Worm (Caenorhabditis elegans) whole organism, late embryonic: ENCODE data around the gene fbxa-82.

Source experiments
- C08G9.2 ChIP-seq: sonication (generic microtip); optimal IDR thresholded peaks from 2 replicates; lab custom pipeline; 2016; ENCODE audit warnings: mild to moderate bottlenecking, missing genetic modification characterization, moderate library complexity, missing compliant biosample characterization
- F13H6.1 ChIP-seq: sonication (generic microtip); optimal IDR thresholded peaks from 2 replicates; lab custom pipeline; 2016; ENCODE audit warnings: missing genetic modification characterization, missing compliant biosample characterization
- K02D7.2 ChIP-seq: sonication (generic microtip); optimal IDR thresholded peaks from 2 replicates; lab custom pipeline; 2017; ENCODE audit warnings: mild to moderate bottlenecking, missing genetic modification characterization, missing compliant biosample characterization
- K09A11.1 ChIP-seq: sonication (generic microtip); optimal IDR thresholded peaks from 2 replicates; lab custom pipeline; 2017; ENCODE audit warnings: antibody characterized with exemption, mild to moderate bottlenecking, missing genetic modification characterization, missing compliant biosample characterization; ENCODE audit not compliant: insufficient read depth
- Y22D7AL.16 ChIP-seq: sonication (generic microtip); optimal IDR thresholded peaks from 2 replicates; lab custom pipeline; 2016; ENCODE audit warnings: missing genetic modification characterization, missing compliant biosample characterization
- ahr-1 ChIP-seq: sonication (generic microtip); optimal IDR thresholded peaks from 2 replicates; lab custom pipeline; 2016; ENCODE audit warnings: missing genetic modification characterization, missing compliant biosample characterization
- ceh-14 ChIP-seq: sonication (generic microtip); optimal IDR thresholded peaks from 2 replicates; lab custom pipeline; 2016; ENCODE audit warnings: missing genotype, missing genetic modification characterization, missing compliant biosample characterization
- ceh-18 ChIP-seq: sonication (generic microtip); optimal IDR thresholded peaks from 2 replicates; lab custom pipeline; 2016; ENCODE audit warnings: missing genetic modification characterization, missing compliant biosample characterization
- ceh-19 ChIP-seq: fragments of 200-800 bp; sonication (Bioruptor generic); optimal IDR thresholded peaks from 2 replicates; lab custom pipeline; 2018; ENCODE audit warnings: mild to moderate bottlenecking, missing genetic modification characterization, missing compliant biosample characterization
- ceh-2 ChIP-seq: sonication (generic microtip); optimal IDR thresholded peaks from 2 replicates; lab custom pipeline; 2016; ENCODE audit warnings: missing genotype, missing genetic modification characterization, missing compliant biosample characterization
- ceh-22 ChIP-seq: sonication (generic microtip); optimal IDR thresholded peaks from 2 replicates; lab custom pipeline; 2017; ENCODE audit warnings: missing biosample characterization, missing genetic modification characterization
- ceh-31 ChIP-seq: sonication (generic microtip); optimal IDR thresholded peaks from 2 replicates; lab custom pipeline; 2016; ENCODE audit warnings: missing genetic modification characterization, missing compliant biosample characterization
- ceh-34 ChIP-seq: sonication (generic microtip); optimal IDR thresholded peaks from 2 replicates; lab custom pipeline; 2016; ENCODE audit warnings: mild to moderate bottlenecking, missing genetic modification characterization, missing compliant biosample characterization
- ceh-45 ChIP-seq: fragments of 200-800 bp; sonication (Bioruptor generic); IDR thresholded peaks from 2 replicates; pipeline ENCODE4 v1.3.6; 2022; ENCODE audit warnings: missing genetic modification reagents, missing genetic modification characterization, missing compliant biosample characterization
- ceh-48 ChIP-seq: sonication (generic microtip); optimal IDR thresholded peaks from 2 replicates; lab custom pipeline; 2016; ENCODE audit warnings: missing genetic modification characterization, inconsistent platforms, missing compliant biosample characterization
- che-1 ChIP-seq: sonication (generic microtip); optimal IDR thresholded peaks from 2 replicates; lab custom pipeline; 2016; ENCODE audit warnings: mild to moderate bottlenecking, missing genetic modification characterization, missing compliant biosample characterization
- dmd-4 ChIP-seq: sonication (generic microtip); optimal IDR thresholded peaks from 2 replicates; lab custom pipeline; 2016; ENCODE audit warnings: borderline replicate concordance, missing genetic modification characterization, missing compliant biosample characterization
- dve-1 ChIP-seq: sonication (generic microtip); optimal IDR thresholded peaks from 2 replicates; lab custom pipeline; 2017; ENCODE audit warnings: antibody characterized with exemption, mild to moderate bottlenecking, missing genetic modification characterization, missing compliant biosample characterization
- elt-2 ChIP-seq: sonication (generic microtip); optimal IDR thresholded peaks from 2 replicates; lab custom pipeline; 2016; ENCODE audit warnings: missing genetic modification reagents, missing genetic modification characterization, missing compliant biosample characterization
- elt-4 ChIP-seq: sonication (generic microtip); optimal IDR thresholded peaks from 2 replicates; lab custom pipeline; 2016; ENCODE audit warnings: missing genetic modification characterization, missing compliant biosample characterization
- eyg-1 ChIP-seq: sonication (generic microtip); optimal IDR thresholded peaks from 2 replicates; lab custom pipeline; 2016; ENCODE audit warnings: missing genotype, missing genetic modification characterization, missing compliant biosample characterization
- fax-1 ChIP-seq: sonication (generic microtip); optimal IDR thresholded peaks from 2 replicates; lab custom pipeline; 2016; ENCODE audit warnings: missing genotype, missing genetic modification characterization, missing compliant biosample characterization
- fkh-10 ChIP-seq: fragments of 150-350 bp; optimal IDR thresholded peaks from 2 replicates; lab custom pipeline; 2014; ENCODE audit warnings: missing biosample characterization, missing genetic modification reagents, missing genetic modification characterization
- fkh-6 ChIP-seq: sonication (generic microtip); optimal IDR thresholded peaks from 2 replicates; lab custom pipeline; 2016; ENCODE audit warnings: missing genetic modification characterization, missing compliant biosample characterization
- gmeb-2 ChIP-seq: sonication (generic microtip); optimal IDR thresholded peaks from 2 replicates; lab custom pipeline; 2016; ENCODE audit warnings: missing genetic modification characterization, inconsistent platforms, missing compliant biosample characterization
- hlh-15 ChIP-seq: sonication (generic microtip); optimal IDR thresholded peaks from 2 replicates; lab custom pipeline; 2016; ENCODE audit warnings: missing genetic modification characterization, missing compliant biosample characterization
- hlh-30 ChIP-seq: sonication (generic microtip); optimal IDR thresholded peaks from 2 replicates; lab custom pipeline; 2017; ENCODE audit warnings: antibody characterized with exemption, missing genetic modification characterization, missing compliant biosample characterization; ENCODE audit not compliant: insufficient read depth
- hlh-6 ChIP-seq: sonication (generic microtip); optimal IDR thresholded peaks from 2 replicates; lab custom pipeline; 2016; ENCODE audit warnings: missing genotype, missing genetic modification characterization, missing compliant biosample characterization
- hlh-8 ChIP-seq: sonication (generic microtip); optimal IDR thresholded peaks from 2 replicates; lab custom pipeline; 2016; ENCODE audit warnings: missing genotype, missing genetic modification characterization, missing compliant biosample characterization
- lin-11 ChIP-seq: fragments of 200-800 bp; sonication (Bioruptor generic); optimal IDR thresholded peaks from 2 replicates; lab custom pipeline; 2018; ENCODE audit warnings: mild to moderate bottlenecking, missing genetic modification characterization, missing compliant biosample characterization
- mec-3 ChIP-seq: sonication (generic microtip); optimal IDR thresholded peaks from 2 replicates; lab custom pipeline; 2016; ENCODE audit warnings: borderline replicate concordance, missing genetic modification characterization, missing compliant biosample characterization
- nfya-1 ChIP-seq: sonication (generic microtip); optimal IDR thresholded peaks from 2 replicates; lab custom pipeline; 2017; ENCODE audit warnings: missing genetic modification characterization, mild to moderate bottlenecking, missing compliant biosample characterization, antibody characterized with exemption, moderate library complexity
- npax-4 ChIP-seq: sonication (generic microtip); optimal IDR thresholded peaks from 2 replicates; lab custom pipeline; 2016; ENCODE audit warnings: missing genetic modification characterization, missing compliant biosample characterization
- pax-1 ChIP-seq: fragments of 150-350 bp; optimal IDR thresholded peaks from 2 replicates; lab custom pipeline; 2014; ENCODE audit warnings: missing biosample characterization, missing genetic modification characterization
- pros-1 ChIP-seq: fragments of 150-350 bp; optimal IDR thresholded peaks from 2 replicates; lab custom pipeline; 2014; ENCODE audit warnings: missing biosample characterization, missing genetic modification reagents, missing genetic modification characterization
- ref-2 ChIP-seq: sonication (generic microtip); optimal IDR thresholded peaks from 2 replicates; lab custom pipeline; 2016; ENCODE audit warnings: missing genetic modification characterization, missing compliant biosample characterization
- rnt-1 ChIP-seq: sonication (generic microtip); optimal IDR thresholded peaks from 2 replicates; lab custom pipeline; 2016; ENCODE audit warnings: missing genetic modification characterization, missing compliant biosample characterization
- sdc-2 ChIP-seq: sonication (generic microtip); optimal IDR thresholded peaks from 2 replicates; lab custom pipeline; 2016; ENCODE audit warnings: missing genotype, missing genetic modification characterization, missing compliant biosample characterization
- sox-2 ChIP-seq: fragments of 200-800 bp; sonication (Bioruptor generic); IDR thresholded peaks from 2 replicates; pipeline ENCODE4 v1.3.6; 2022; ENCODE audit warnings: missing genetic modification reagents, missing genetic modification characterization, missing compliant biosample characterization
- sox-4 ChIP-seq: sonication (generic microtip); optimal IDR thresholded peaks from 2 replicates; lab custom pipeline; 2017; ENCODE audit warnings: mild to moderate bottlenecking, missing genetic modification characterization, inconsistent platforms, missing compliant biosample characterization
- syd-9 ChIP-seq: sonication (generic microtip); optimal IDR thresholded peaks from 2 replicates; lab custom pipeline; 2016; ENCODE audit warnings: mild to moderate bottlenecking, missing genetic modification characterization, moderate library complexity, missing compliant biosample characterization
- tbx-2 ChIP-seq: sonication (generic microtip); optimal IDR thresholded peaks from 2 replicates; lab custom pipeline; 2016; ENCODE audit warnings: missing genetic modification characterization, missing compliant biosample characterization
- tbx-7 ChIP-seq: sonication (generic microtip); optimal IDR thresholded peaks from 2 replicates; lab custom pipeline; 2016; ENCODE audit warnings: missing genotype, missing genetic modification characterization, missing compliant biosample characterization
- unc-3 ChIP-seq, 2 experiments: fragments of 200-800 bp in 1 of 2; sonication (Bioruptor generic) in 1 of 2; sonication (generic microtip) in 1 of 2; conservative IDR thresholded peaks in 1 of 2; optimal IDR thresholded peaks in 1 of 2; 2 replicates each; pipeline versions ENCODE4 v1.3.6 to Lab custom; 2016 to 2022; ENCODE audit warnings: missing compliant biosample characterization in 2 of 2, missing genetic modification characterization in 2 of 2, missing genetic modification reagents in 1 of 2
- unc-42 ChIP-seq: sonication (generic microtip); optimal IDR thresholded peaks from 2 replicates; lab custom pipeline; 2016; ENCODE audit warnings: missing genotype, missing genetic modification characterization, missing compliant biosample characterization
- unc-55 ChIP-seq: sonication (generic microtip); optimal IDR thresholded peaks from 2 replicates; lab custom pipeline; 2017; ENCODE audit warnings: missing biosample characterization, missing genetic modification reagents, missing genetic modification characterization
- unc-86 ChIP-seq: sonication (generic microtip); optimal IDR thresholded peaks from 2 replicates; lab custom pipeline; 2016; ENCODE audit warnings: missing genetic modification characterization, missing compliant biosample characterization
- zip-5 ChIP-seq: sonication (generic microtip); optimal IDR thresholded peaks from 2 replicates; lab custom pipeline; 2016; ENCODE audit warnings: missing genetic modification characterization, missing compliant biosample characterization
- ztf-16 ChIP-seq: sonication (generic microtip); optimal IDR thresholded peaks from 2 replicates; lab custom pipeline; 2017; ENCODE audit warnings: missing genetic modification characterization, missing compliant biosample characterization

The fbxa-82 gene

DNA sequence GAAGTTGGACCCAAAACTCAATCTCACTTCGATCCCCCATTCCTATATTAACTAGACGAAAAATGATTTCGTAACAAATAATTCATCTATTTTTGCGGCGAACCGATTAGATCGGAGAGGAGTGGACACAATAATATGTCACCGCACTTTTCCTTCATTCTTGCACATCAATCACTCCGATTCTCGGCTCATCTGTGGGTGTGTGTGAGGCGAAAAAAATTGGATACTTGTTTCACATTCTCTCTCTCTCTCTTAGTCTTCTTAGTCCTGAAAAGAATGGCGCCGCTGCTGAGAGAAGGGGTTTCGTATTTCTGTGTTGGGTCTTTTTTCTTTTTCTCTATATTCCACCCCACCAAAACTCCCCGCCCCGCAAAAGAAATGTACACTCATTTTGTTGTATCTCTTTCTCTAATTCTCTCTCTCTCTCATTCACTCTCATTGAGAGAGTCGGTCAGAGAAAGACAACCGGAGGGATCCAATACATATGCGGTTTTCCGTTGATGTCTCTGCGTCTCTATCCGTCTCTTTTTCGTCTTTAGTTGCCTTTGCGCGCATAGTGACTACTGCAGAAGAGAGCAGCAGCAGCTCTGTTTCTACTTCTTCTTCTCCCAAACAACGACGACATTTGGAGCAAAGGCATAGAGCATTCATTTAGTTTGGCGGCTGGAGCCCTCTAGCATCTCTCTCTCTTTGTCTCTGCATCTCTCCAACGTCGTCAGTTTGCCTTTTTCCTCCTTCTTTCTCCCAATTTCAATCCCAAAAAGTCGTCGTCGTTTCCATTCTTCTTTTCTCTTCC, 18.9 kb upstream of the fbxa-82 start, which contains the start of gene unc-76:
unc-76 (plus strand) TSS at position 746 of the 796 bp plus-strand sequence.
- TF ChIP-seq dve-1 (tag; lab: Kevin White, UChicago) (peak; percentile 92), hlh-15 (tag; lab: Kevin White, UChicago) (no peak), ceh-34 (tag; lab: Kevin White, UChicago) (peak; percentile 98), elt-4 (tag; lab: Kevin White, UChicago) (no peak), ceh-48 (peak; percentile 52), hlh-8 (tag; lab: Kevin White, UChicago) (peak; percentile 67), che-1 (tag; lab: Kevin White, UChicago) (no peak), nfya-1 (tag; lab: Kevin White, UChicago) (peak; percentile 89), ref-2 (tag; lab: Kevin White, UChicago) (peak; percentile 55), eyg-1 (tag; lab: Kevin White, UChicago) (no peak), pros-1 (tag; lab: Kevin White, UChicago) (peak; percentile 73), unc-42 (tag; lab: Kevin White, UChicago) (peak; percentile 90), K02D7.2 (no peak), ahr-1 (tag; lab: Kevin White, UChicago) (no peak), lin-11 (tag; lab: Kevin White, UChicago) (no peak), ceh-2 (tag; lab: Kevin White, UChicago) (peak; percentile 60), sox-2 (GFP tag; lab: Robert Waterston, UW) (peak; percentile 28; the same call in 1 of the 2 replicates), sdc-2 (tag; lab: Kevin White, UChicago) (no peak), F13H6.1 (tag; lab: Kevin White, UChicago) (peak; percentile 52), unc-86 (tag; lab: Kevin White, UChicago) (peak; percentile 18), ceh-45 (GFP tag; lab: Robert Waterston, UW) (no peak), Y22D7AL.16 (no peak), C08G9.2 (tag; lab: Kevin White, UChicago) (peak; percentile 49), hlh-30 (tag; lab: Kevin White, UChicago) (peak; percentile 28), ceh-19 (GFP tag; lab: Kevin White, UChicago) (no peak), dmd-4 (tag; lab: Kevin White, UChicago) (no peak), unc-3 (GFP tag; conservative IDR thresholded peaks at IDR 0.05; lab: Robert Waterston, UW) (no peak), unc-3 (tag; optimal IDR thresholded peaks at IDR 0.05; lab: Kevin White, UChicago) (peak; percentile 57), syd-9 (tag; lab: Kevin White, UChicago) (peak; percentile 24), ztf-16 (tag; lab: Kevin White, UChicago) (no peak), npax-4 (tag; lab: Kevin White, UChicago) (no peak), ceh-22 (no peak), fax-1 (tag; lab: Kevin White, UChicago) (peak; percentile 32), fkh-10 (GFP tag; lab: Kevin White, UChicago) (no peak), hlh-6 (tag; lab: Kevin White, UChicago) (no peak), ceh-14 (tag; lab: Kevin White, UChicago) (peak; percentile 74), sox-4 (tag; lab: Kevin White, UChicago) (no peak), zip-5 (tag; lab: Kevin White, UChicago) (no peak), rnt-1 (peak; percentile 89), fkh-6 (peak; percentile 6), ceh-31 (peak; percentile 92), gmeb-2 (tag; lab: Kevin White, UChicago) (no peak), unc-55 (GFP tag; lab: Kevin White, UChicago) (peak; percentile 89), pax-1 (tag; lab: Kevin White, UChicago) (peak; percentile 58), mec-3 (no peak), K09A11.1 (peak; percentile 3), tbx-7 (tag; lab: Kevin White, UChicago) (no peak), ceh-18 (tag; lab: Kevin White, UChicago) (peak; percentile 95), tbx-2 (peak; percentile 84), elt-2 (tag; lab: Kevin White, UChicago) (no peak)
